Worm (Caenorhabditis elegans): ENCODE results near the gene F27B3.8.

- TF ChIP-seq skn-1 (tag; optimal IDR thresholded peaks at IDR 0.05) (no peak), nhr-25 (tag; optimal IDR thresholded peaks at IDR 0.05) (no peak), fos-1 (tag; optimal IDR thresholded peaks at IDR 0.05) (no peak), lin-39 (tag; optimal IDR thresholded peaks at IDR 0.05) (no peak)
Measured at ce11 chrIII:6587564-6587963, 8.1 kb downstream of the F27B3.8 start, which contains the start of gene ddo-3.

Data from whole organism, L2 larva.